Fruit fly (Drosophila melanogaster) whole organism, embryonic: ENCODE data around the gene Sec5.

ENCODE experiments used
- Awh ChIP-seq: fragments of 200-800 bp; sonication (Bioruptor generic); IDR thresholded peaks from 2 replicates; pipeline ENCODE4, ENCODE4 v1.3.6; 2022; ENCODE audit warnings: missing biosample characterization, missing genetic modification characterization
- CG10366 ChIP-seq: fragments of 200-800 bp; sonication (Bioruptor generic); IDR thresholded peaks from 2 replicates; pipeline ENCODE4 v1.3.6; 2022; ENCODE audit warnings: missing biosample characterization, missing genetic modification characterization
- CG11085 ChIP-seq: fragments of 200-800 bp; sonication (Bioruptor generic); IDR thresholded peaks from 2 replicates; pipeline ENCODE4 v1.3.6; 2022; ENCODE audit warnings: missing biosample characterization, missing genetic modification characterization
- CG11504 ChIP-seq: fragments of 200-800 bp; sonication (Bioruptor generic); optimal IDR thresholded peaks from 3 replicates; lab custom pipeline; 2019; ENCODE audit warnings: missing biosample characterization, mild to moderate bottlenecking, missing genetic modification characterization, moderate library complexity
- CG12155 ChIP-seq: fragments of 200-800 bp; sonication (Bioruptor generic); optimal IDR thresholded peaks from 3 replicates; lab custom pipeline; 2016; ENCODE audit warnings: missing biosample characterization, missing genetic modification characterization
- CG13287 ChIP-seq: fragments of 200-800 bp; sonication (Bioruptor generic); IDR thresholded peaks from 2 replicates; pipeline ENCODE4 v1.3.6; 2022; ENCODE audit warnings: missing biosample characterization, missing genetic modification characterization; ENCODE audit not compliant: partially characterized antibody
- CG17361 ChIP-seq: fragments of 200-800 bp; sonication (Bioruptor generic); IDR thresholded peaks from 3 replicates; pipeline ENCODE4 v1.3.6; 2022; ENCODE audit warnings: missing biosample characterization, missing genetic modification characterization
- CG18764 ChIP-seq: fragments of 200-800 bp; sonication (Bioruptor generic); optimal IDR thresholded peaks from 3 replicates; lab custom pipeline; 2016; ENCODE audit warnings: missing biosample characterization, missing genetic modification characterization
- CG2120 ChIP-seq: fragments of 200-800 bp; sonication (Bioruptor generic); optimal IDR thresholded peaks from 3 replicates; lab custom pipeline; 2016; ENCODE audit warnings: missing biosample characterization, missing genetic modification characterization
- CG30020 ChIP-seq: fragments of 200-800 bp; optimal IDR thresholded peaks from 2 replicates; lab custom pipeline; 2019; ENCODE audit warnings: missing biosample characterization, mild to moderate bottlenecking, missing genetic modification characterization, moderate library complexity
- CG30403 ChIP-seq: fragments of 200-800 bp; sonication (Bioruptor generic); optimal IDR thresholded peaks from 3 replicates; lab custom pipeline; 2016; ENCODE audit warnings: missing biosample characterization, missing genetic modification characterization
- CG34224 ChIP-seq: fragments of 200-800 bp; sonication (Bioruptor generic); IDR thresholded peaks from 3 replicates; pipeline ENCODE4 v1.3.6; 2022; ENCODE audit warnings: missing biosample characterization, missing genetic modification characterization; ENCODE audit not compliant: partially characterized antibody
- CG34376 ChIP-seq: fragments of 200-800 bp; sonication (Bioruptor generic); optimal IDR thresholded peaks from 2 replicates; lab custom pipeline; 2018; ENCODE audit warnings: missing biosample characterization, mild to moderate bottlenecking, missing genetic modification characterization
- CG34422 ChIP-seq: fragments of 200-800 bp; sonication (Bioruptor generic); IDR thresholded peaks from 3 replicates; pipeline ENCODE4 v1.3.6; 2022; ENCODE audit warnings: missing biosample characterization, missing genetic modification characterization
- CG43689 ChIP-seq: fragments of 200-800 bp; sonication (Bioruptor generic); IDR thresholded peaks from 2 replicates; pipeline ENCODE4 v1.3.6; 2022; ENCODE audit warnings: missing biosample characterization, missing genetic modification characterization
- CG4617 ChIP-seq: fragments of 200-800 bp; sonication (Bioruptor generic); optimal IDR thresholded peaks from 3 replicates; lab custom pipeline; 2016; ENCODE audit warnings: missing biosample characterization, missing genetic modification characterization, borderline replicate concordance
- CG4820 ChIP-seq: fragments of 200-800 bp; sonication (Bioruptor generic); optimal IDR thresholded peaks from 3 replicates; lab custom pipeline; 2016; ENCODE audit warnings: missing biosample characterization, missing genetic modification characterization
- CG7745 ChIP-seq: fragments of 200-800 bp; sonication (Bioruptor generic); optimal IDR thresholded peaks from 2 replicates; lab custom pipeline; 2018; ENCODE audit warnings: missing biosample characterization, mild to moderate bottlenecking, missing genetic modification characterization, moderate library complexity
- CG9876 ChIP-seq: fragments of 200-800 bp; sonication (Bioruptor generic); optimal IDR thresholded peaks from 2 replicates; lab custom pipeline; 2016; ENCODE audit warnings: missing biosample characterization, missing genetic modification characterization
- CTCF ChIP-seq: fragments of 200-800 bp; sonication (Bioruptor generic); optimal IDR thresholded peaks from 2 replicates; lab custom pipeline; 2017; ENCODE audit warnings: missing biosample characterization, mild to moderate bottlenecking, missing genetic modification characterization, moderate library complexity
- Camta ChIP-seq: fragments of 200-800 bp; sonication (Bioruptor generic); optimal IDR thresholded peaks from 2 replicates; lab custom pipeline; 2016; ENCODE audit warnings: missing biosample characterization, missing genetic modification characterization
- CoRest ChIP-seq: fragments of 200-800 bp; sonication (Bioruptor generic); optimal IDR thresholded peaks from 3 replicates; lab custom pipeline; 2018; ENCODE audit warnings: missing biosample characterization, mild to moderate bottlenecking, missing genetic modification characterization, moderate library complexity
- Dip3 ChIP-seq: fragments of 200-800 bp; sonication (Bioruptor generic); optimal IDR thresholded peaks from 3 replicates; lab custom pipeline; 2016; ENCODE audit warnings: missing biosample characterization, missing genetic modification characterization
- Fer1 ChIP-seq: fragments of 200-800 bp; sonication (Bioruptor generic); optimal IDR thresholded peaks from 2 replicates; lab custom pipeline; 2017; ENCODE audit warnings: missing biosample characterization, mild to moderate bottlenecking, missing genetic modification characterization
- Fer3 ChIP-seq: fragments of 200-800 bp; sonication (Bioruptor generic); optimal IDR thresholded peaks from 2 replicates; lab custom pipeline; 2018; ENCODE audit warnings: missing biosample characterization, mild to moderate bottlenecking, missing genetic modification characterization, moderate library complexity
- HLH3B ChIP-seq: fragments of 200-800 bp; sonication (Bioruptor generic); IDR thresholded peaks from 2 replicates; pipeline ENCODE4 v1.3.6; 2022; ENCODE audit warnings: missing biosample characterization, missing genetic modification characterization
- Hr39 ChIP-seq: fragments of >200 bp; optimal IDR thresholded peaks from 2 replicates; lab custom pipeline; 2017
- Max ChIP-seq: fragments of 200-800 bp; sonication (Bioruptor generic); optimal IDR thresholded peaks from 2 replicates; lab custom pipeline; 2016; ENCODE audit warnings: missing biosample characterization, mild to moderate bottlenecking, missing genetic modification characterization
- NC2β ChIP-seq: fragments of 200-800 bp; sonication (Bioruptor generic); optimal IDR thresholded peaks from 2 replicates; lab custom pipeline; 2016; ENCODE audit warnings: missing biosample characterization, missing genetic modification characterization
- Nf-YC ChIP-seq: fragments of 200-800 bp; optimal IDR thresholded peaks from 3 replicates; lab custom pipeline; 2019; ENCODE audit warnings: missing biosample characterization, mild to moderate bottlenecking, missing genetic modification characterization, moderate library complexity
- Sin3A ChIP-seq: fragments of >200 bp; optimal IDR thresholded peaks from 2 replicates; lab custom pipeline; 2018
- Xbp1 ChIP-seq: fragments of 200-800 bp; sonication (Bioruptor generic); optimal IDR thresholded peaks from 3 replicates; lab custom pipeline; 2016; ENCODE audit warnings: missing biosample characterization, mild to moderate bottlenecking, missing genetic modification characterization
- az2 ChIP-seq: fragments of 200-800 bp; sonication (Bioruptor generic); optimal IDR thresholded peaks from 3 replicates; lab custom pipeline; 2016; ENCODE audit warnings: missing biosample characterization, missing genetic modification characterization
- cato ChIP-seq: fragments of 200-800 bp; sonication (Bioruptor generic); optimal IDR thresholded peaks from 2 replicates; lab custom pipeline; 2016; ENCODE audit warnings: missing biosample characterization, missing genetic modification characterization, borderline replicate concordance
- exex ChIP-seq: fragments of 200-800 bp; sonication (Bioruptor generic); optimal IDR thresholded peaks from 4 replicates; lab custom pipeline; 2018; ENCODE audit warnings: missing biosample characterization, mild to moderate bottlenecking, missing genetic modification characterization, moderate library complexity
- fd96Cb ChIP-seq: fragments of 200-800 bp; sonication (Bioruptor generic); optimal IDR thresholded peaks from 2 replicates; lab custom pipeline; 2018; ENCODE audit warnings: missing biosample characterization, mild to moderate bottlenecking, missing genetic modification characterization, moderate library complexity
- gro ChIP-seq: fragments of 200-800 bp; sonication (Bioruptor generic); optimal IDR thresholded peaks from 2 replicates; lab custom pipeline; 2016; ENCODE audit warnings: missing biosample characterization, missing genetic modification characterization
- gt ChIP-seq: fragments of 200-800 bp; sonication (Bioruptor generic); IDR thresholded peaks from 2 replicates; pipeline ENCODE4 v1.3.6; 2022; ENCODE audit warnings: missing biosample characterization, missing genetic modification characterization
- hkb ChIP-seq, 2 experiments: fragments of 200-800 bp in 1 of 2; fragments of >200 bp in 1 of 2; sonication (Bioruptor generic) in 1 of 2; IDR thresholded peaks in 1 of 2; optimal IDR thresholded peaks in 1 of 2; 2 replicates each; pipeline versions ENCODE4 v1.3.6 to Lab custom; 2017 to 2022; ENCODE audit warnings: missing biosample characterization in 1 of 2, missing genetic modification characterization in 1 of 2
- lmd ChIP-seq: fragments of 200-800 bp; sonication (Bioruptor generic); IDR thresholded peaks from 2 replicates; pipeline ENCODE4 v1.3.6; 2022; ENCODE audit warnings: missing biosample characterization, missing genetic modification characterization
- odd ChIP-seq: fragments of 200-800 bp; sonication (Bioruptor generic); optimal IDR thresholded peaks from 2 replicates; lab custom pipeline; 2017; ENCODE audit warnings: missing biosample characterization, mild to moderate bottlenecking, missing genetic modification characterization
- pb ChIP-seq: fragments of 200-800 bp; sonication (Bioruptor generic); optimal IDR thresholded peaks from 3 replicates; lab custom pipeline; 2016; ENCODE audit warnings: missing biosample characterization, missing genetic modification characterization
- ranshi ChIP-seq: fragments of 200-800 bp; sonication (Bioruptor generic); IDR thresholded peaks from 2 replicates; pipeline ENCODE4 v1.3.6; 2022; ENCODE audit warnings: missing biosample characterization, missing genetic modification characterization
- shn ChIP-seq: fragments of 200-800 bp; sonication (Bioruptor generic); optimal IDR thresholded peaks from 3 replicates; lab custom pipeline; 2016; ENCODE audit warnings: missing biosample characterization, missing genetic modification characterization
- sima ChIP-seq: fragments of 200-800 bp; sonication (Bioruptor generic); optimal IDR thresholded peaks from 2 replicates; lab custom pipeline; 2016; ENCODE audit warnings: missing biosample characterization, missing genetic modification characterization
- sug ChIP-seq: fragments of 200-800 bp; optimal IDR thresholded peaks from 2 replicates; lab custom pipeline; 2019; ENCODE audit warnings: missing biosample characterization, mild to moderate bottlenecking, missing genetic modification characterization, moderate library complexity
- toy ChIP-seq: fragments of 200-800 bp; sonication (Bioruptor generic); IDR thresholded peaks from 2 replicates; pipeline ENCODE4 v1.3.6; 2022; ENCODE audit warnings: missing biosample characterization, missing genetic modification characterization
- zfh1 ChIP-seq: fragments of 200-800 bp; sonication (Bioruptor generic); IDR thresholded peaks from 3 replicates; pipeline ENCODE4 v1.3.6; 2022; ENCODE audit warnings: missing biosample characterization, missing genetic modification characterization

Sec5 gene

DNA sequence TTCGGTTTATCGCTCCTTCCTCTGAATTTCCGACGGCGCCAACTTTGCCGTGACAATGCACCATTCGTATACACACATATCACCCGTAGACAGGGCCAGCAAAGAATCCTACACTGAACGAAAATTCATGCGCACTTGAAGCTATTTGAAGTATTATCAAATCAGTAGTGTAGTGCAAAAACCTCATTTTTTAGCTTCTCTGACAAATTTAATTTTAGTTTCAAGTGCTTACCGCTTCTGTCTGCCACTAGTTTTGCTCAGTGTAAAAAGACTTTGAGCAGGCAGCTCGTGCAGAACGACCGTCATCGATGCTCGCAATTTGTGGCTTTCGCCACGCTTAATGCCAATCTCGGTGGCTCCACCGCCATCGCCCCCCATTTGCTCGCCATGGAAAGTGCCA lies 12.3 kb upstream of the Sec5 start (continued):
- TF ChIP-seq fd96Cb (tag; lab: Kevin White, UChicago) (peak; percentile 41), pb (GFP tag; lab: Kevin White, UChicago) (peak; percentile 34), gro (GFP tag; lab: Kevin White, UChicago) (no peak), Camta (peak; percentile 21), az2 (peak; percentile 36), CG30403 (GFP tag; lab: Kevin White, UChicago) (peak; percentile 34), Xbp1 (peak; percentile 61), cato (no peak), CG10366 (GFP tag; lab: Robert Waterston, UW) (no peak; the same call in 1 of the 2 replicates)

DNA sequence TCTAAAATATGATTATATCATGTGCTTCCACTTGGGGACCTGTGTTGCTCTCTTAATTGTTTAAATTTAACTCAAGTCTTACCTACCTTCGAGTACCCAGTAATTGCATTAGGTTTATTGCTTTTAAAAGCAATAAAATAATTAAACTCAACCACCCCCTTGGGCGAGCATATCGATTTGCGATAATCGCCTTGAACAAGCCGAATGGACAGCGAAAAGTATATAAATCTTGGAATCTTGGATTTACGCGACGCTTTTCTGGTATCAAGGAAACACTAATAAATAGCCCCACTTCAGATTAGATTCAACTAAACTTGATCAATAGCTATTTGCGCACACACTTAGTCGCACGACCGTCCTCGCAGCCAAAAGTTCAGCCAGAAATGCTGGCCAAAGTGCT lies 11.4 kb upstream of the Sec5 start, which contains the start of gene CG2772:
TSS of gene CG2772 (plus strand) at position 338 of the 400 bp plus-strand sequence.
- no peak for TF ChIP-seq gt
- peak; percentile 90 for TF ChIP-seq exex (tag; lab: Kevin White, UChicago)
- TF ChIP-seq sug: peak; percentile 85
- TF ChIP-seq CG11085 (GFP tag; lab: Robert Waterston, UW): no peak
- no peak for TF ChIP-seq CG34422 (GFP tag; lab: Robert Waterston, UW)
- TF ChIP-seq CG34376 (GFP tag; lab: Kevin White, UChicago): peak; percentile 71
- no peak for TF ChIP-seq hkb (optimal IDR thresholded peaks at IDR 0.05; lab: Kevin White, UChicago)
- no peak for TF ChIP-seq hkb (GFP tag; IDR thresholded peaks at IDR 0.05; lab: Robert Waterston, UW)
- TF ChIP-seq, all 482 proteins: peak for 3

DNA sequence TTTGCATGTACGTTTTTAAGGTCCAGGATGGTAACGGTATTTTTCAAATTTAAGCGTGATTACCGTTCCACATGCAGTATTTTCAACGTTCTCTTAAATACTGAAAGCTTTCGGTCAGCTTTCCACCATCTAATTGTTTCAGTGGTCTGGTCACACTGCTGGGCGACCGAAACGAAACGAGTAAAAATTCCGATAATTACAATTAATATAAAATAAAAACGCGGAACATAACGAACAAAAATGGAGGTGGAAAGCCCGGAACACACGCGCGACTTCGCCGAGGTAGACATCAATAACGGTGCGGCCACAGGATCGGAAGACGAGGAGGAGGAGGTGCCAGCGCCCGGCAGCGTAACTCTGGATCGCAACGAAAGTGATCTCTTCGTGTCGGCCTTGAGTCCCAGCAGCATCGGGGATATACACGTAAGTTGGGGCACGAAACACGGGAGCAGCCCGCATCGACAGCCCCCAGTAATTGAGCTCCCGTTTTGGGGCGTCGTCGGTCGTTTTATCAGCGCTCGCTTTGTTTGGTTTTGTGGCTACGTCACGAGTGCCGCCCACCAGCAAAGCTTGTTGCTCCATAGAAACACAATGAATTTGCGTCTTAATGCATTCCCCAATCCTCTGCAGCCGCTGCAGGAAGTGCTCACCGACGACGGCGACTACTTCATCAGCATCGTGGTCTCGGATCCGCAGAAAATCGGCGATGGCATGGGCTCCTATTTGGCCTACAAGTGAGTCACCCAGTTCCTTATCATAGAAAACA lies 7.4 kb upstream of the Sec5 start, which contains the start of gene Snx1:
TSS of gene Snx1 (plus strand) at position 129 of the 766 bp plus-strand sequence.
- TF ChIP-seq toy (GFP tag; lab: Robert Waterston, UW) (no peak), Awh (GFP tag; lab: Robert Waterston, UW) (no peak), CG11504 (tag; lab: Kevin White, UChicago) (no peak), CG30020 (tag; lab: Kevin White, UChicago) (no peak), HLH3B (GFP tag; lab: Robert Waterston, UW) (no peak), CG34422 (GFP tag; lab: Robert Waterston, UW) (peak; percentile 47; the same call in 1 of the 3 replicates), CG4617 (GFP tag; lab: Kevin White, UChicago) (peak; percentile 35), CG18764 (no peak), CG12155 (GFP tag; lab: Kevin White, UChicago) (peak; percentile 18), Nf-YC (tag; lab: Kevin White, UChicago) (no peak), sima (GFP tag; lab: Kevin White, UChicago) (no peak), odd (GFP tag; lab: Kevin White, UChicago) (no peak), Sin3A (lab: Kevin White, UChicago) (no peak), ranshi (GFP tag; lab: Robert Waterston, UW) (no peak), CG7745 (tag; lab: Kevin White, UChicago) (no peak), CoRest (tag; lab: Kevin White, UChicago) (peak; percentile 17), CG4820 (GFP tag; lab: Kevin White, UChicago) (no peak), NC2β (GFP tag; lab: Kevin White, UChicago) (no peak), lmd (GFP tag; lab: Robert Waterston, UW) (no peak), CG2120 (GFP tag; lab: Kevin White, UChicago) (no peak), CTCF (GFP tag; lab: Kevin White, UChicago) (no peak), Hr39 (lab: Kevin White, UChicago) (no peak), hkb (optimal IDR thresholded peaks at IDR 0.05; lab: Kevin White, UChicago) (no peak), hkb (GFP tag; IDR thresholded peaks at IDR 0.05; lab: Robert Waterston, UW) (no peak), CG34224 (GFP tag; lab: Robert Waterston, UW) (peak; percentile 20; the same call in 1 of the 3 replicates), Dip3 (GFP tag; lab: Kevin White, UChicago) (no peak), CG13287 (GFP tag; lab: Robert Waterston, UW) (peak; percentile 57; the same call in 1 of the 2 replicates), Fer3 (tag; lab: Kevin White, UChicago) (no peak), CG17361 (GFP tag; lab: Robert Waterston, UW) (no peak), Fer1 (GFP tag; lab: Kevin White, UChicago) (no peak), CG9876 (GFP tag; lab: Kevin White, UChicago) (no peak), CG43689 (GFP tag; lab: Robert Waterston, UW) (no peak), Max (GFP tag; lab: Kevin White, UChicago) (no peak), shn (no peak), zfh1 (GFP tag; lab: Robert Waterston, UW) (no peak)
